Worm (Caenorhabditis elegans): ENCODE measurements around the gene str-156.

Gene str-156

ce11 chrIV:4880634-4881033 is 32.6 kb upstream of the str-156 start (continued):
- TF ChIP-seq mcd-1 (GFP tag; IDR thresholded peaks at IDR 0.05) = peak; percentile 78
- TF ChIP-seq tbp1 (GFP tag; optimal IDR thresholded peaks at IDR 0.05) = peak; percentile 81
- no peak for TF ChIP-seq ztf-25 (GFP tag; IDR thresholded peaks at IDR 0.05)
- TF ChIP-seq lin-26 (GFP tag; IDR thresholded peaks at IDR 0.05) = peak; percentile 40; the same call in 1 of the 2 replicates
- no peak for TF ChIP-seq mel-28 (tag; optimal IDR thresholded peaks at IDR 0.05; ENCODE audit: borderline replicate concordance)
- TF ChIP-seq hsf-1 (GFP tag; IDR thresholded peaks at IDR 0.05) = peak; percentile 73
- no peak for TF ChIP-seq C06A6.2 (GFP tag; conservative IDR thresholded peaks at IDR 0.05)
- peak; percentile 73 for TF ChIP-seq F23B12.7 (tag; optimal IDR thresholded peaks at IDR 0.05; ENCODE audit: insufficient read depth)
- TF ChIP-seq ama-1 (optimal IDR thresholded peaks at IDR 0.05) = peak; percentile 48
- no peak for TF ChIP-seq ama-1 (GFP tag; optimal IDR thresholded peaks at IDR 0.05)
- peak; percentile 78 for TF ChIP-seq Y53G8AR.9 (GFP tag; conservative IDR thresholded peaks at IDR 0.05)
- no peak for TF ChIP-seq madf-3 (GFP tag; IDR thresholded peaks at IDR 0.05)
- no peak for TF ChIP-seq F57C9.4 (tag; optimal IDR thresholded peaks at IDR 0.05)
- TF ChIP-seq madf-8 (GFP tag; conservative IDR thresholded peaks at IDR 0.05) = peak; percentile 46
- TF ChIP-seq nfya-2 (GFP tag; IDR thresholded peaks at IDR 0.05) = no peak
- TF ChIP-seq T26A5.8 (tag; optimal IDR thresholded peaks at IDR 0.05) = peak; percentile 45
- peak; percentile 96 for TF ChIP-seq attf-6 (GFP tag; IDR thresholded peaks at IDR 0.05)
- peak; percentile 99 for TF ChIP-seq snpc-4 (GFP tag; optimal IDR thresholded peaks at IDR 0.05)
- peak; percentile 98 to 99 (median 98) for TF ChIP-seq snpc-4 (tag; optimal IDR thresholded peaks at IDR 0.05)
- no peak for TF ChIP-seq F55B11.4 (tag; optimal IDR thresholded peaks at IDR 0.05; ENCODE audit: borderline replicate concordance, insufficient read depth)
- no peak; the same call in 1 of the 2 replicates for TF ChIP-seq F39B2.1 (GFP tag; IDR thresholded peaks at IDR 0.05)
- peak; percentile 73 for TF ChIP-seq lin-54 (GFP tag; optimal IDR thresholded peaks at IDR 0.05)
- no peak for TF ChIP-seq madf-10 (tag; optimal IDR thresholded peaks at IDR 0.05)
- no peak for TF ChIP-seq nhr-90 (tag; optimal IDR thresholded peaks at IDR 0.05)
- peak; percentile 77 for TF ChIP-seq lir-1 (GFP tag; conservative IDR thresholded peaks at IDR 0.05)
- TF ChIP-seq tbx-9 (tag; optimal IDR thresholded peaks at IDR 0.05; ENCODE audit: borderline replicate concordance) = no peak
- no peak for TF ChIP-seq lag-1 (GFP tag; IDR thresholded peaks at IDR 0.05)
- peak; percentile 97 for TF ChIP-seq snpc-3.4 (tag; optimal IDR thresholded peaks at IDR 0.05)
- peak; percentile 95 for TF ChIP-seq hmg-1.2 (GFP tag; IDR thresholded peaks at IDR 0.05)
- peak; percentile 95 for TF ChIP-seq F49E8.2 (tag; optimal IDR thresholded peaks at IDR 0.05; ENCODE audit: insufficient read depth)
- peak; percentile 79; the same call in 1 of the 2 replicates for TF ChIP-seq Y56A3A.18 (GFP tag; IDR thresholded peaks at IDR 0.05)
- TF ChIP-seq egl-44 (GFP tag; IDR thresholded peaks at IDR 0.05) = 0 out of 2 replicates have a peak, but pooled peaks have one; percentile 12
- peak in 1 of 2 experiments; percentile 25 for TF ChIP-seq rec-8 (tag; optimal IDR thresholded peaks at IDR 0.05)
- peak; percentile 46 for TF ChIP-seq ztf-18 (tag; optimal IDR thresholded peaks at IDR 0.05)
- peak; percentile 16 for TF ChIP-seq tlf-1 (GFP tag; optimal IDR thresholded peaks at IDR 0.05)
- TF ChIP-seq ekl-4 (GFP tag; IDR thresholded peaks at IDR 0.05) = peak; percentile 87
- TF ChIP-seq ceh-40 (GFP tag; IDR thresholded peaks at IDR 0.05) = no peak
- no peak for TF ChIP-seq K12H6.12 (tag; optimal IDR thresholded peaks at IDR 0.05)
- TF ChIP-seq B0035.1 (tag; optimal IDR thresholded peaks at IDR 0.05) = no peak
- TF ChIP-seq rpc-1 (optimal IDR thresholded peaks at IDR 0.05) = no peak
- TF ChIP-seq rpc-1 (tag; optimal IDR thresholded peaks at IDR 0.05) = peak; percentile 25
- peak; percentile 23 for TF ChIP-seq unc-130 (GFP tag; optimal IDR thresholded peaks at IDR 0.05)
- TF ChIP-seq F33H1.4 (GFP tag; IDR thresholded peaks at IDR 0.05) = peak; percentile 65
- TF ChIP-seq ceh-58 (GFP tag; IDR thresholded peaks at IDR 0.05) = no peak
- TF ChIP-seq mxl-1 (tag; optimal IDR thresholded peaks at IDR 0.05) = peak; percentile 13
- TF ChIP-seq him-1 (tag; optimal IDR thresholded peaks at IDR 0.05) = peak; percentile 92
- no peak for TF ChIP-seq ztf-22 (GFP tag; optimal IDR thresholded peaks at IDR 0.05)
- peak; percentile 98 for TF ChIP-seq D2030.7 (GFP tag; IDR thresholded peaks at IDR 0.05)
- peak; percentile 98 for TF ChIP-seq snpc-1.1 (tag; optimal IDR thresholded peaks at IDR 0.05; ENCODE audit: insufficient read depth)

Data from whole organism, young adult.